Fruit fly (Drosophila melanogaster): ENCODE data around the gene CG8852.

dm6 chr2L:3510002-3510401 is 14.9 kb upstream of the CG8852 start, which contains the start of gene CG31954:
- TF ChIP-seq Hr4 (GFP tag; optimal IDR thresholded peaks at IDR 0.05) (no peak), OdsH (GFP tag; optimal IDR thresholded peaks at IDR 0.05) (no peak), CG6276 (GFP tag; optimal IDR thresholded peaks at IDR 0.05) (no peak), svp (GFP tag) (no peak), CG32006 (GFP tag; optimal IDR thresholded peaks at IDR 0.05) (no peak), Ets21C (GFP tag; optimal IDR thresholded peaks at IDR 0.05) (no peak), CG8119 (GFP tag; IDR thresholded peaks at IDR 0.05) (no peak), Sox15 (GFP tag; optimal IDR thresholded peaks at IDR 0.05) (no peak), CG6792 (GFP tag; optimal IDR thresholded peaks at IDR 0.05) (no peak), CG10669 (GFP tag; optimal IDR thresholded peaks at IDR 0.05) (no peak)

All from whole organism, prepupa.